Fruit fly (Drosophila melanogaster) whole organism: Measurements from ENCODE around the gene FER.

ENCODE experiments used
- CG8478 ChIP-seq: fragments of >200 bp; optimal IDR thresholded peaks from 2 replicates; lab custom pipeline; 2018; ENCODE audit warnings: inconsistent platforms
- Dll ChIP-seq: fragments of >200 bp; optimal IDR thresholded peaks from 2 replicates; lab custom pipeline; 2017
- EcR ChIP-seq, 2 experiments: fragments of >200 bp; optimal IDR thresholded peaks; 2 replicates each; lab custom pipeline; 2017; ENCODE audit warnings: missing biosample characterization in 2 of 2, missing genetic modification characterization in 2 of 2, missing genetic modification reagents in 2 of 2
- pan ChIP-seq: fragments of >200 bp; optimal IDR thresholded peaks from 2 replicates; lab custom pipeline; 2017
- psq ChIP-seq: fragments of >200 bp; optimal IDR thresholded peaks from 2 replicates; lab custom pipeline; 2017
- usp ChIP-seq: fragments of >200 bp; optimal IDR thresholded peaks from 2 replicates; lab custom pipeline; 2017; ENCODE audit warnings: missing biosample characterization, missing genetic modification characterization, mixed read lengths

DNA sequence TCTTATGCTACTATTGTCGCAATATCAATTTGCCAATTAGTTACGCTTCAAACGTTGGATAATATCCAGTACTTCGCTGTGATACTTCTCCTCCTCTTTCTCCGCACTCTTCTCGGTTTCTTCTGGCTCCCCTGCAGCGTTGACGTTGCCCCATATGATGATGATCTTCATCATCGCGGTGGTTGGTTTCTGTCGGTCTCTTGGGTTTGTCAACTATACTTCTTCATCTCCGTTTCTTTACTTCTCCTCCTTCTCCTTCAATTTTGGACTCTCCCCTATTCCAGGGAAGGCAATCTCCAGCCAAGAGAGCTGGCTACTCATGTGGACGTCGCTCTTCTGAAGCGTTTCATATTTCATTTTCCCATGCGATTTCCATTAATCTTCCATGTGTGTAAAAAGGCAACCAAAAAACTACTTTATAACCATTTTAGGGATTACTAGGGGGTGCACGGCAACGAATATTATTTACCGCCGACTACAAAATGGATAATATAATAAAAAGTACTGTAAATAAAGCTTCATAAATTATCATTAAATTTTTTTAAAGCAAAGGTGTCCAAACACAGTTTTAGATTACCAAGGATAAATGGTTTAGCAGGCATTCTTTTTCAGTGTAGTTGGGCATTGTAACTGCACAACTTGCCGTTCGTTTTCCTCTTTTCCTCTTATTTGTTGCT is 46.5 kb downstream of the FER start:
- TF ChIP-seq CG8478 (lab: Kevin White, UChicago) = no peak
- no peak for TF ChIP-seq psq (lab: Kevin White, UChicago)
- TF ChIP-seq usp (GFP tag; lab: Kevin White, UChicago) = no peak
- TF ChIP-seq EcR (GFP tag; optimal IDR thresholded peaks at IDR 0.05; lab: Kevin White, UChicago) = no peak
- no peak for TF ChIP-seq Dll (lab: Kevin White, UChicago)
- no peak for TF ChIP-seq pan
